Worm (Caenorhabditis elegans): ENCODE data around the gene gar-2.

ce11 chrIII:6261985-6262384 lies 47.2 kb upstream of the gar-2 start, which contains the start of gene srg-4:
- no peak for TF ChIP-seq ZK185.1 (tag; optimal IDR thresholded peaks at IDR 0.05; ENCODE audit: poor library complexity, severe bottlenecking)
- TF ChIP-seq F22D6.2 (tag; optimal IDR thresholded peaks at IDR 0.05), result no peak
- TF ChIP-seq ets-4 (GFP tag; optimal IDR thresholded peaks at IDR 0.05), result no peak
- no peak for TF ChIP-seq unc-62 (GFP tag; optimal IDR thresholded peaks at IDR 0.05)
- TF ChIP-seq let-607 (tag; optimal IDR thresholded peaks at IDR 0.05), result no peak
- TF ChIP-seq attf-5 (GFP tag; optimal IDR thresholded peaks at IDR 0.05), result no peak

All from whole organism, young adult.